Fruit fly (Drosophila melanogaster) whole organism, embryonic: Measurements from ENCODE around the gene CG13461.

Source experiments
- ATbp ChIP-seq: fragments of 200-800 bp; sonication (Bioruptor generic); optimal IDR thresholded peaks from 2 replicates; lab custom pipeline; 2017; ENCODE audit warnings: missing biosample characterization, mild to moderate bottlenecking, missing genetic modification characterization, missing genetic modification reagents
- Atf-2 ChIP-seq: fragments of 200-800 bp; sonication (Bioruptor generic); optimal IDR thresholded peaks from 2 replicates; lab custom pipeline; 2016; ENCODE audit warnings: missing biosample characterization, missing genetic modification characterization
- Atf6 ChIP-seq: fragments of 200-800 bp; sonication (Bioruptor generic); IDR thresholded peaks from 2 replicates; pipeline ENCODE4 v1.3.6; 2022; ENCODE audit warnings: missing biosample characterization, missing genetic modification characterization
- Bdp1 ChIP-seq: fragments of 200-800 bp; sonication (Bioruptor generic); optimal IDR thresholded peaks from 3 replicates; lab custom pipeline; 2016; ENCODE audit warnings: missing biosample characterization, missing genetic modification characterization
- CG10979 ChIP-seq: fragments of 200-800 bp; sonication (Bioruptor generic); optimal IDR thresholded peaks from 2 replicates; lab custom pipeline; 2018; ENCODE audit warnings: missing biosample characterization, mild to moderate bottlenecking, missing genetic modification characterization, moderate library complexity
- CG11247 ChIP-seq: fragments of 200-800 bp; sonication (Bioruptor generic); IDR thresholded peaks from 2 replicates; pipeline ENCODE4 v1.3.6; 2022; ENCODE audit warnings: missing biosample characterization, missing genetic modification characterization
- CG11456 ChIP-seq: fragments of 200-800 bp; sonication (Bioruptor generic); IDR thresholded peaks from 3 replicates; pipeline ENCODE4 v1.3.6; 2022; ENCODE audit warnings: missing biosample characterization, missing genetic modification characterization
- CG11504 ChIP-seq: fragments of 200-800 bp; sonication (Bioruptor generic); optimal IDR thresholded peaks from 3 replicates; lab custom pipeline; 2019; ENCODE audit warnings: missing biosample characterization, mild to moderate bottlenecking, missing genetic modification characterization, moderate library complexity
- CG13775 ChIP-seq: fragments of 200-800 bp; sonication (Bioruptor generic); optimal IDR thresholded peaks from 3 replicates; lab custom pipeline; 2017; ENCODE audit warnings: missing biosample characterization, mild to moderate bottlenecking, missing genetic modification characterization
- CG17328 ChIP-seq: fragments of 200-800 bp; sonication (Bioruptor generic); IDR thresholded peaks from 2 replicates; pipeline ENCODE4 v1.3.6; 2022; ENCODE audit warnings: missing biosample characterization, missing genetic modification characterization
- CG3065 ChIP-seq: fragments of 200-800 bp; sonication (Bioruptor generic); optimal IDR thresholded peaks from 2 replicates; lab custom pipeline; 2016; ENCODE audit warnings: missing biosample characterization, missing genetic modification characterization
- CG31365 ChIP-seq: fragments of 200-800 bp; sonication (Bioruptor generic); optimal IDR thresholded peaks from 2 replicates; lab custom pipeline; 2018; ENCODE audit warnings: missing biosample characterization, mild to moderate bottlenecking, missing genetic modification characterization
- CG33213 ChIP-seq: fragments of 200-800 bp; sonication (Bioruptor generic); optimal IDR thresholded peaks from 3 replicates; lab custom pipeline; 2016; ENCODE audit warnings: missing biosample characterization, missing genetic modification characterization
- CG34376 ChIP-seq: fragments of 200-800 bp; sonication (Bioruptor generic); optimal IDR thresholded peaks from 2 replicates; lab custom pipeline; 2018; ENCODE audit warnings: missing biosample characterization, mild to moderate bottlenecking, missing genetic modification characterization
- CG4328 ChIP-seq: fragments of 200-800 bp; sonication (Bioruptor generic); optimal IDR thresholded peaks from 3 replicates; lab custom pipeline; 2017; ENCODE audit warnings: missing biosample characterization, missing genetic modification reagents, missing genetic modification characterization
- CG4360 ChIP-seq: fragments of 200-800 bp; sonication (Bioruptor generic); IDR thresholded peaks from 2 replicates; pipeline ENCODE4 v1.3.6; 2022; ENCODE audit warnings: missing biosample characterization, missing genetic modification characterization
- CG5245 ChIP-seq: fragments of 200-800 bp; sonication (Bioruptor generic); optimal IDR thresholded peaks from 3 replicates; lab custom pipeline; 2016; ENCODE audit warnings: missing biosample characterization, missing genetic modification characterization
- CG6791 ChIP-seq: fragments of 200-800 bp; sonication (Bioruptor generic); IDR thresholded peaks from 3 replicates; pipeline ENCODE4 v1.3.6; 2022; ENCODE audit warnings: missing biosample characterization, missing genetic modification characterization; ENCODE audit not compliant: partially characterized antibody
- CG9817 ChIP-seq: fragments of 200-800 bp; sonication (Bioruptor generic); optimal IDR thresholded peaks from 2 replicates; lab custom pipeline; 2018; ENCODE audit warnings: missing biosample characterization, mild to moderate bottlenecking, missing genetic modification characterization, moderate library complexity
- CG9932 ChIP-seq: fragments of 200-800 bp; sonication (Bioruptor generic); IDR thresholded peaks from 2 replicates; pipeline ENCODE4 v1.3.6; 2022; ENCODE audit warnings: missing biosample characterization, missing genetic modification characterization
- D ChIP-seq, 2 experiments: fragments of 200-800 bp in 1 of 2; fragments of >200 bp in 1 of 2; sonication (Bioruptor generic) in 1 of 2; optimal IDR thresholded peaks; 2 replicates in 1 of 2; 3 replicates in 1 of 2; lab custom pipeline; 2017; ENCODE audit warnings: mild to moderate bottlenecking in 1 of 2, missing biosample characterization in 1 of 2, missing genetic modification characterization in 1 of 2, missing genetic modification reagents in 1 of 2
- Dfd ChIP-seq, 2 experiments: fragments of >200 bp; optimal IDR thresholded peaks; 2 replicates each; lab custom pipeline; 2017; ENCODE audit warnings: missing biosample characterization in 2 of 2, missing genetic modification characterization in 2 of 2
- Dp ChIP-seq: fragments of 200-800 bp; sonication (Bioruptor generic); optimal IDR thresholded peaks from 2 replicates; lab custom pipeline; 2018; ENCODE audit warnings: missing biosample characterization, mild to moderate bottlenecking, missing genetic modification characterization, moderate library complexity
- Mad ChIP-seq: fragments of 200-800 bp; sonication (Bioruptor generic); optimal IDR thresholded peaks from 2 replicates; lab custom pipeline; 2016; ENCODE audit warnings: missing biosample characterization, missing genetic modification characterization
- NK7.1 ChIP-seq: fragments of 200-800 bp; sonication (Bioruptor generic); optimal IDR thresholded peaks from 3 replicates; lab custom pipeline; 2016; ENCODE audit warnings: missing biosample characterization, missing genetic modification characterization
- Oaz ChIP-seq: fragments of 200-800 bp; sonication (Bioruptor generic); IDR thresholded peaks from 2 replicates; pipeline ENCODE4 v1.3.6; 2022; ENCODE audit warnings: missing biosample characterization, missing genetic modification characterization
- Poxn ChIP-seq: fragments of 200-800 bp; sonication (Bioruptor generic); IDR thresholded peaks from 2 replicates; pipeline ENCODE4 v1.3.6; 2022; ENCODE audit warnings: missing biosample characterization, missing genetic modification characterization
- Xbp1 ChIP-seq: fragments of 200-800 bp; sonication (Bioruptor generic); optimal IDR thresholded peaks from 3 replicates; lab custom pipeline; 2016; ENCODE audit warnings: missing biosample characterization, mild to moderate bottlenecking, missing genetic modification characterization
- ato ChIP-seq: fragments of 200-800 bp; sonication (Bioruptor generic); IDR thresholded peaks from 2 replicates; pipeline ENCODE4 v1.3.6; 2022; ENCODE audit warnings: missing biosample characterization, missing genetic modification characterization; ENCODE audit not compliant: partially characterized antibody
- cg ChIP-seq: fragments of 200-800 bp; sonication (Bioruptor generic); optimal IDR thresholded peaks from 3 replicates; lab custom pipeline; 2019; ENCODE audit warnings: missing biosample characterization, mild to moderate bottlenecking, missing genetic modification characterization, moderate library complexity
- cwo ChIP-seq: fragments of 200-800 bp; sonication (Bioruptor generic); optimal IDR thresholded peaks from 3 replicates; lab custom pipeline; 2017; ENCODE audit warnings: missing biosample characterization, missing genetic modification characterization, mild to moderate bottlenecking, moderate library complexity, missing genetic modification reagents
- emc ChIP-seq: fragments of 200-800 bp; sonication (Bioruptor generic); optimal IDR thresholded peaks from 2 replicates; lab custom pipeline; 2016; ENCODE audit warnings: missing biosample characterization, missing genetic modification characterization
- fd102C ChIP-seq: fragments of 200-800 bp; sonication (Bioruptor generic); optimal IDR thresholded peaks from 2 replicates; lab custom pipeline; 2018; ENCODE audit warnings: missing biosample characterization, mild to moderate bottlenecking, missing genetic modification characterization, moderate library complexity
- fd64A ChIP-seq: fragments of 200-800 bp; sonication (Bioruptor generic); optimal IDR thresholded peaks from 3 replicates; lab custom pipeline; 2018; ENCODE audit warnings: missing biosample characterization, mild to moderate bottlenecking, missing genetic modification characterization
- grn ChIP-seq: fragments of 200-800 bp; sonication (Bioruptor generic); optimal IDR thresholded peaks from 3 replicates; lab custom pipeline; 2017; ENCODE audit warnings: missing biosample characterization, missing genetic modification characterization
- gt ChIP-seq: fragments of 200-800 bp; sonication (Bioruptor generic); IDR thresholded peaks from 2 replicates; pipeline ENCODE4 v1.3.6; 2022; ENCODE audit warnings: missing biosample characterization, missing genetic modification characterization
- hb ChIP-seq: fragments of 200-800 bp; sonication (Bioruptor generic); IDR thresholded peaks from 3 replicates; pipeline ENCODE4 v1.3.6; 2022; ENCODE audit warnings: missing biosample characterization, missing genetic modification characterization; ENCODE audit not compliant: partially characterized antibody
- hth ChIP-seq: fragments of >200 bp; optimal IDR thresholded peaks from 2 replicates; lab custom pipeline; 2017; ENCODE audit warnings: inconsistent platforms
- knrl ChIP-seq: fragments of 200-800 bp; sonication (Bioruptor generic); IDR thresholded peaks from 3 replicates; pipeline ENCODE4 v1.3.6; 2022; ENCODE audit warnings: missing biosample characterization, missing genetic modification characterization; ENCODE audit not compliant: partially characterized antibody
- lmd ChIP-seq: fragments of 200-800 bp; sonication (Bioruptor generic); IDR thresholded peaks from 2 replicates; pipeline ENCODE4 v1.3.6; 2022; ENCODE audit warnings: missing biosample characterization, missing genetic modification characterization
- nau ChIP-seq: fragments of 200-800 bp; sonication (Bioruptor generic); optimal IDR thresholded peaks from 3 replicates; lab custom pipeline; 2017; ENCODE audit warnings: missing biosample characterization, mild to moderate bottlenecking, missing genetic modification characterization, missing genetic modification reagents
- sc ChIP-seq, 3 experiments: fragments of >200 bp in 2 of 3; fragments of 200-800 bp in 1 of 3; sonication (Bioruptor generic) in 1 of 3; optimal IDR thresholded peaks; 2 replicates in 2 of 3; 3 replicates in 1 of 3; lab custom pipeline; 2017; ENCODE audit warnings: mild to moderate bottlenecking in 1 of 3, missing biosample characterization in 1 of 3, missing genetic modification characterization in 1 of 3, missing genetic modification reagents in 1 of 3
- sisA ChIP-seq: fragments of 200-800 bp; sonication (Bioruptor generic); IDR thresholded peaks from 2 replicates; pipeline ENCODE4 v1.3.6; 2022; ENCODE audit warnings: missing biosample characterization, missing genetic modification characterization
- tio ChIP-seq: fragments of 200-800 bp; sonication (Bioruptor generic); optimal IDR thresholded peaks from 2 replicates; lab custom pipeline; 2017; ENCODE audit warnings: missing biosample characterization, missing genetic modification characterization, inconsistent platforms
- toy ChIP-seq: fragments of 200-800 bp; sonication (Bioruptor generic); IDR thresholded peaks from 2 replicates; pipeline ENCODE4 v1.3.6; 2022; ENCODE audit warnings: missing biosample characterization, missing genetic modification characterization
- trem ChIP-seq: fragments of 200-800 bp; optimal IDR thresholded peaks from 3 replicates; lab custom pipeline; 2019; ENCODE audit warnings: missing biosample characterization, mild to moderate bottlenecking, missing genetic modification characterization, moderate library complexity
- unc-4 ChIP-seq: fragments of 200-800 bp; sonication (Bioruptor generic); IDR thresholded peaks from 2 replicates; pipeline ENCODE4 v1.3.6; 2022; ENCODE audit warnings: missing biosample characterization, missing genetic modification characterization; ENCODE audit not compliant: partially characterized antibody
- z ChIP-seq: fragments of 200-800 bp; sonication (Bioruptor generic); IDR thresholded peaks from 3 replicates; pipeline ENCODE4 v1.3.6; 2022; ENCODE audit warnings: missing biosample characterization, missing genetic modification characterization

The CG13461 gene

dm6 chr3L:15013957-15014692 lies 38.2 kb downstream of the CG13461 start, which contains the start of gene Reck (continued):
- no peak for TF ChIP-seq unc-4 (GFP tag; lab: Robert Waterston, UW)
- peak; percentile 16 for TF ChIP-seq NK7.1 (GFP tag; lab: Kevin White, UChicago)
- TF ChIP-seq grn, result peak; percentile 35
- TF ChIP-seq CG6791 (GFP tag; lab: Robert Waterston, UW), result no peak
- peak; percentile 43; the same call in 1 of the 2 replicates for TF ChIP-seq CG4360 (GFP tag; lab: Robert Waterston, UW)
- peak; percentile 87 for TF ChIP-seq CG11504 (tag; lab: Kevin White, UChicago)
- peak; percentile 72 for TF ChIP-seq CG4328 (GFP tag; lab: Kevin White, UChicago)
- TF ChIP-seq Oaz (GFP tag; lab: Robert Waterston, UW), result peak; percentile 57; the same call in 1 of the 2 replicates
- no peak for TF ChIP-seq hb (GFP tag; lab: Robert Waterston, UW)
- TF ChIP-seq tio (GFP tag; lab: Kevin White, UChicago), result peak; percentile 83
- TF ChIP-seq CG9817 (tag; lab: Kevin White, UChicago), result peak; percentile 58
- peak; percentile 89 for TF ChIP-seq CG10979
- peak; percentile 73 for TF ChIP-seq nau
- TF ChIP-seq knrl (GFP tag; lab: Robert Waterston, UW), result peak; percentile 52; the same call in 1 of the 3 replicates
- no peak for TF ChIP-seq hth (lab: Kevin White, UChicago)
- TF ChIP-seq CG31365 (tag; lab: Kevin White, UChicago), result peak; percentile 98
- TF ChIP-seq cwo (GFP tag; lab: Kevin White, UChicago), result peak; percentile 76
- peak; percentile 37 for TF ChIP-seq emc (GFP tag; lab: Kevin White, UChicago)
- TF ChIP-seq trem (tag; lab: Kevin White, UChicago), result peak; percentile 70
- peak; percentile 88 for TF ChIP-seq CG17328 (GFP tag; lab: Robert Waterston, UW)
- peak; percentile 48 for TF ChIP-seq CG33213 (GFP tag; lab: Kevin White, UChicago)
- TF ChIP-seq fd102C (GFP tag; lab: Kevin White, UChicago), result no peak
- TF ChIP-seq Bdp1 (GFP tag; lab: Kevin White, UChicago), result no peak
- 0 out of 2 replicates have a peak, but pooled peaks have one; percentile 31 for TF ChIP-seq toy (GFP tag; lab: Robert Waterston, UW)
- peak; percentile 81 for TF ChIP-seq CG11456 (GFP tag; lab: Robert Waterston, UW)
- TF ChIP-seq CG5245, result peak; percentile 71
- peak; percentile 83 for TF ChIP-seq ATbp (GFP tag; lab: Kevin White, UChicago)
- peak; percentile 29; the same call in 1 of the 2 replicates for TF ChIP-seq gt
- peak; percentile 52 for TF ChIP-seq Dp (GFP tag; lab: Kevin White, UChicago)
- no peak for TF ChIP-seq Poxn (GFP tag; lab: Robert Waterston, UW)
- TF ChIP-seq CG13775 (GFP tag; lab: Kevin White, UChicago), result peak; percentile 79
- peak; percentile 60 for TF ChIP-seq CG9932
- peak; percentile 87 for TF ChIP-seq Xbp1
- peak; percentile 60 for TF ChIP-seq CG3065
- no peak for TF ChIP-seq z
- peak; percentile 11 for TF ChIP-seq Atf-2 (GFP tag; lab: Kevin White, UChicago)
- TF ChIP-seq sc (optimal IDR thresholded peaks at IDR 0.05; lab: Kevin White, UChicago), result no peak
- peak; percentile 52 for TF ChIP-seq sc (GFP tag; optimal IDR thresholded peaks at IDR 0.05; lab: Kevin White, UChicago)
- peak; percentile 80; the same call in 1 of the 2 replicates for TF ChIP-seq Atf6
- TF ChIP-seq cg, result no peak
- peak; percentile 73 for TF ChIP-seq CG11247
- TF ChIP-seq CG34376, result peak; percentile 32
- no peak for TF ChIP-seq ato (GFP tag; lab: Robert Waterston, UW)
- peak; percentile 69 for TF ChIP-seq lmd (GFP tag; lab: Robert Waterston, UW)
- no peak for TF ChIP-seq fd64A (GFP tag; lab: Kevin White, UChicago)
- TF ChIP-seq Mad, result peak; percentile 71
- TF ChIP-seq D (optimal IDR thresholded peaks at IDR 0.05; lab: Kevin White, UChicago), result no peak
- peak; percentile 86 for TF ChIP-seq D (GFP tag; optimal IDR thresholded peaks at IDR 0.05; lab: Kevin White, UChicago)
- peak; percentile 84 for TF ChIP-seq sisA (GFP tag; lab: Robert Waterston, UW)
- TF ChIP-seq Dfd (GFP tag; optimal IDR thresholded peaks at IDR 0.05; lab: Kevin White, UChicago), result no peak
